Fruit fly (Drosophila melanogaster): ENCODE measurements around the gene Zip99C.

Zip99C gene

dm6 chr3R:29830925-29831324 is 37.8 kb downstream of the Zip99C start (continued):
- TF ChIP-seq Optix (GFP tag; IDR thresholded peaks at IDR 0.05) (no peak), dm (GFP tag; optimal IDR thresholded peaks at IDR 0.05) (no peak), Dbx (GFP tag; IDR thresholded peaks at IDR 0.05) (no peak), Deaf1 (tag; optimal IDR thresholded peaks at IDR 0.05) (no peak), Dref (GFP tag; IDR thresholded peaks at IDR 0.05) (no peak), crp (GFP tag; optimal IDR thresholded peaks at IDR 0.05) (no peak), pros (GFP tag; optimal IDR thresholded peaks at IDR 0.05) (no peak), Sox102F (GFP tag; optimal IDR thresholded peaks at IDR 0.05) (no peak), Gsc (GFP tag; IDR thresholded peaks at IDR 0.05) (no peak), Rx (GFP tag; IDR thresholded peaks at IDR 0.05) (no peak), chm (GFP tag; IDR thresholded peaks at IDR 0.05) (no peak), Side (GFP tag; optimal IDR thresholded peaks at IDR 0.05) (peak; percentile 16), CG10979 (tag; optimal IDR thresholded peaks at IDR 0.05) (peak; percentile 54), CG14014 (GFP tag; IDR thresholded peaks at IDR 0.05) (no peak), CG15601 (tag; optimal IDR thresholded peaks at IDR 0.05) (no peak), CG4730 (GFP tag; IDR thresholded peaks at IDR 0.05) (no peak), Atf6 (GFP tag; IDR thresholded peaks at IDR 0.05) (no peak), CG10431 (GFP tag; optimal IDR thresholded peaks at IDR 0.05) (no peak), ewg (GFP tag; optimal IDR thresholded peaks at IDR 0.05) (no peak), Oli (tag; optimal IDR thresholded peaks at IDR 0.05) (no peak), CG9932 (GFP tag; IDR thresholded peaks at IDR 0.05) (no peak), CG10565 (GFP tag; optimal IDR thresholded peaks at IDR 0.05) (no peak), Fer3 (tag; optimal IDR thresholded peaks at IDR 0.05) (no peak), Antp (GFP tag; optimal IDR thresholded peaks at IDR 0.05) (no peak), shn (GFP tag; optimal IDR thresholded peaks at IDR 0.05) (no peak), CG34224 (GFP tag; IDR thresholded peaks at IDR 0.05; ENCODE audit: partially characterized antibody) (no peak), Hr78 (GFP tag; optimal IDR thresholded peaks at IDR 0.05) (no peak), scrt (GFP tag; optimal IDR thresholded peaks at IDR 0.05) (no peak), ro (GFP tag; IDR thresholded peaks at IDR 0.05) (no peak), CG1832 (GFP tag; optimal IDR thresholded peaks at IDR 0.05) (no peak), gsb (GFP tag; IDR thresholded peaks at IDR 0.05) (no peak), Adf1 (GFP tag; IDR thresholded peaks at IDR 0.05) (no peak), ERR (GFP tag; optimal IDR thresholded peaks at IDR 0.05) (no peak), CG32772 (GFP tag; IDR thresholded peaks at IDR 0.05) (no peak), CG2712 (tag; optimal IDR thresholded peaks at IDR 0.05) (no peak), bowl (GFP tag; IDR thresholded peaks at IDR 0.05) (no peak), bcd (GFP tag; optimal IDR thresholded peaks at IDR 0.05) (peak; percentile 9), CG3281 (GFP tag; optimal IDR thresholded peaks at IDR 0.05) (peak; percentile 53), fd102C (GFP tag; optimal IDR thresholded peaks at IDR 0.05) (peak; percentile 94), CG11695 (GFP tag; IDR thresholded peaks at IDR 0.05) (no peak), tap (tag; optimal IDR thresholded peaks at IDR 0.05) (peak; percentile 59), onecut (GFP tag; IDR thresholded peaks at IDR 0.05) (no peak; the same call in 1 of the 2 replicates), CG8388 (GFP tag; optimal IDR thresholded peaks at IDR 0.05) (no peak), GATAe (GFP tag; conservative IDR thresholded peaks at IDR 0.05) (no peak), otp (GFP tag; IDR thresholded peaks at IDR 0.05) (0 out of 3 replicates have a peak, but pooled peaks have one; percentile 35), oc (tag; optimal IDR thresholded peaks at IDR 0.05) (no peak), Spps (tag; optimal IDR thresholded peaks at IDR 0.05) (peak; percentile 63), PHDP (tag; optimal IDR thresholded peaks at IDR 0.05) (no peak), da (GFP tag; optimal IDR thresholded peaks at IDR 0.05) (no peak), ken (GFP tag; IDR thresholded peaks at IDR 0.05) (no peak), vfl (GFP tag; optimal IDR thresholded peaks at IDR 0.05) (no peak), CG30431 (GFP tag; optimal IDR thresholded peaks at IDR 0.05) (no peak)

Measured in whole organism, embryonic.